Worm (Caenorhabditis elegans) whole organism, L3 larva: ENCODE data around the gene nhr-249.

Experiments used
- fkh-10 ChIP-seq: sonication (generic microtip); optimal IDR thresholded peaks from 2 replicates; lab custom pipeline; 2017; ENCODE audit warnings: missing biosample characterization, missing genetic modification reagents, missing genetic modification characterization
- nhr-77 ChIP-seq: fragments of 150-350 bp; optimal IDR thresholded peaks from 2 replicates; lab custom pipeline; 2014; ENCODE audit warnings: missing biosample characterization, missing genetic modification characterization
- pha-4 ChIP-seq: fragments of 150-350 bp; optimal IDR thresholded peaks from 2 replicates; lab custom pipeline; 2014; ENCODE audit warnings: missing biosample characterization, missing genetic modification reagents, missing genetic modification characterization
- skn-1 ChIP-seq: fragments of 150-350 bp; optimal IDR thresholded peaks from 2 replicates; lab custom pipeline; 2014; ENCODE audit warnings: missing biosample characterization, missing genetic modification characterization
- unc-62 ChIP-seq: fragments of 150-350 bp; sonication (generic microtip); optimal IDR thresholded peaks from 4 replicates; lab custom pipeline; 2014; ENCODE audit warnings: missing biosample characterization, missing genetic modification reagents, missing genetic modification characterization
- zag-1 ChIP-seq: fragments of 150-350 bp; optimal IDR thresholded peaks from 2 replicates; lab custom pipeline; 2014; ENCODE audit warnings: missing biosample characterization, missing genetic modification characterization

DNA sequence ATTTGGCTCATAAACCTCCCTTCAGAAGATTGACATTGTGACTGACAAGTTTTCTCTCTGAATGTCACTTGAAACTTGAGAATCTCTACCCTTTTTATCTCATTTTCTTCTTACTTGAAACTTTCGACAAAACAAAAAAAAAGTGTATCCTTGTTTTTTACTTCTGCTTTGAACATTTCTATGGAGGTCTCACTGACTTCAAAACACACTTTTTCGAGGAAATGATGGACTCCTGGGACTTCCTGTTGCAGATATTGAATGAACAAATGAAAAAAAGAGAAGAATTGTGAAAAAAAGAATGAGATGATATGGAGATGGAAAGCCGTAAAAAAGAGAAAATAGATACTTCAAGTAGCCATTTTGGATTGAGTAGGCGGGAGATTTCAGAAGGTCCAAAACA, 31.2 kb downstream of the nhr-249 start:
- no peak for TF ChIP-seq pha-4 (tag; lab: Kevin White, UChicago)
- TF ChIP-seq zag-1 (tag; lab: Kevin White, UChicago): no peak
- TF ChIP-seq unc-62 (GFP tag; lab: Kevin White, UChicago): no peak
- no peak for TF ChIP-seq skn-1 (tag; lab: Kevin White, UChicago)
- TF ChIP-seq nhr-77: no peak
- peak; percentile 62 for TF ChIP-seq fkh-10 (GFP tag; lab: Kevin White, UChicago)
